Fruit fly (Drosophila melanogaster) whole organism, pupa: ENCODE results near the gene mRpL39.

Experiments
- CG10348 ChIP-seq: fragments of 200-800 bp; sonication (Bioruptor generic); IDR thresholded peaks from 2 replicates; pipeline ENCODE4 v1.3.6; 2022; ENCODE audit warnings: missing biosample characterization, missing genetic modification characterization
- CG12605 ChIP-seq: fragments of 200-800 bp; sonication (Bioruptor generic); IDR thresholded peaks from 2 replicates; pipeline ENCODE4 v1.3.6; 2022; ENCODE audit warnings: missing biosample characterization, missing genetic modification characterization
- CG13204 ChIP-seq: fragments of 200-800 bp; sonication (Bioruptor generic); optimal IDR thresholded peaks from 2 replicates; lab custom pipeline; 2018; ENCODE audit warnings: missing biosample characterization, mild to moderate bottlenecking, missing genetic modification characterization, moderate library complexity
- CG14655 ChIP-seq: fragments of 200-800 bp; sonication (Bioruptor generic); optimal IDR thresholded peaks from 3 replicates; lab custom pipeline; 2017; ENCODE audit warnings: mild to moderate bottlenecking, missing biosample characterization, missing genetic modification reagents, missing genetic modification characterization
- CG15710 ChIP-seq: fragments of 200-800 bp; sonication (Bioruptor generic); optimal IDR thresholded peaks from 2 replicates; lab custom pipeline; 2018; ENCODE audit warnings: missing biosample characterization, mild to moderate bottlenecking, missing genetic modification characterization, moderate library complexity
- CG17806 ChIP-seq: fragments of 200-800 bp; sonication (Bioruptor generic); optimal IDR thresholded peaks from 2 replicates; lab custom pipeline; 2018; ENCODE audit warnings: missing biosample characterization, mild to moderate bottlenecking, missing genetic modification characterization, moderate library complexity
- CG32121 ChIP-seq: fragments of 200-800 bp; sonication (Bioruptor generic); IDR thresholded peaks from 2 replicates; pipeline ENCODE4 v1.3.6; 2022; ENCODE audit warnings: missing biosample characterization, missing genetic modification characterization
- CG34367 ChIP-seq: fragments of 200-800 bp; sonication (Bioruptor generic); optimal IDR thresholded peaks from 2 replicates; lab custom pipeline; 2018; ENCODE audit warnings: missing biosample characterization, mild to moderate bottlenecking, missing genetic modification characterization
- CG4496 ChIP-seq: fragments of 200-800 bp; sonication (Bioruptor generic); IDR thresholded peaks from 3 replicates; pipeline ENCODE4 v1.3.6; 2022; ENCODE audit warnings: missing biosample characterization, missing genetic modification characterization
- CG8159 ChIP-seq: fragments of 200-800 bp; sonication (Bioruptor generic); optimal IDR thresholded peaks from 3 replicates; lab custom pipeline; 2018; ENCODE audit warnings: missing biosample characterization, mild to moderate bottlenecking, missing genetic modification characterization, moderate library complexity
- CG8301 ChIP-seq: fragments of 200-800 bp; sonication (Bioruptor generic); optimal IDR thresholded peaks from 2 replicates; lab custom pipeline; 2018; ENCODE audit warnings: missing biosample characterization, mild to moderate bottlenecking, missing genetic modification characterization
- CG9948 ChIP-seq: fragments of 200-800 bp; sonication (Bioruptor generic); optimal IDR thresholded peaks from 2 replicates; lab custom pipeline; 2018; ENCODE audit warnings: missing biosample characterization, mild to moderate bottlenecking, missing genetic modification characterization, moderate library complexity
- D1 ChIP-seq: fragments of 200-800 bp; sonication (Bioruptor generic); optimal IDR thresholded peaks from 2 replicates; lab custom pipeline; 2018; ENCODE audit warnings: missing biosample characterization, mild to moderate bottlenecking, missing genetic modification characterization, moderate library complexity
- EcR ChIP-seq: fragments of 200-800 bp; sonication (Bioruptor generic); optimal IDR thresholded peaks from 3 replicates; lab custom pipeline; 2019; ENCODE audit warnings: missing biosample characterization, missing genetic modification characterization, mild to moderate bottlenecking, moderate library complexity, missing genetic modification reagents
- Ets98B ChIP-seq: fragments of 200-800 bp; sonication (Bioruptor generic); IDR thresholded peaks from 2 replicates; pipeline ENCODE4 v1.3.6; 2022; ENCODE audit warnings: missing biosample characterization, missing genetic modification characterization
- Pif1A ChIP-seq: fragments of 200-800 bp; sonication (Bioruptor generic); optimal IDR thresholded peaks from 3 replicates; lab custom pipeline; 2016; ENCODE audit warnings: missing biosample characterization, missing genetic modification characterization
- Pif1B ChIP-seq: fragments of 200-800 bp; sonication (Bioruptor generic); optimal IDR thresholded peaks from 3 replicates; lab custom pipeline; 2016; ENCODE audit warnings: missing biosample characterization, missing genetic modification characterization
- Snoo ChIP-seq: fragments of 200-800 bp; sonication (Bioruptor generic); optimal IDR thresholded peaks from 3 replicates; lab custom pipeline; 2017; ENCODE audit warnings: missing biosample characterization, mild to moderate bottlenecking, missing genetic modification characterization, inconsistent platforms
- fd96Ca ChIP-seq: fragments of 200-800 bp; sonication (Bioruptor generic); IDR thresholded peaks from 3 replicates; pipeline ENCODE4 v1.3.6; 2022; ENCODE audit warnings: missing biosample characterization, missing genetic modification characterization
- gl ChIP-seq: fragments of 200-800 bp; sonication (Bioruptor generic); optimal IDR thresholded peaks from 2 replicates; lab custom pipeline; 2018; ENCODE audit warnings: missing biosample characterization, mild to moderate bottlenecking, missing genetic modification characterization
- rn ChIP-seq: fragments of 200-800 bp; sonication (Bioruptor generic); IDR thresholded peaks from 2 replicates; pipeline ENCODE4 v1.3.6; 2022; ENCODE audit warnings: missing biosample characterization, missing genetic modification characterization

The mRpL39 gene

dm6 chr3L:14989879-14990278 is 9.6 kb downstream of the mRpL39 start:
- TF ChIP-seq EcR (GFP tag; lab: Kevin White, UChicago) (no peak), CG8301 (tag; lab: Kevin White, UChicago) (no peak), gl (tag; lab: Kevin White, UChicago) (no peak), Pif1B (no peak), CG13204 (no peak), rn (GFP tag; lab: Robert Waterston, UW) (no peak), CG17806 (tag; lab: Kevin White, UChicago) (no peak), CG9948 (tag; lab: Kevin White, UChicago) (no peak), CG32121 (GFP tag; lab: Robert Waterston, UW) (no peak), CG8159 (no peak), Pif1A (no peak), Ets98B (no peak), CG14655 (GFP tag; lab: Kevin White, UChicago) (no peak)

- TF ChIP-seq CG8159 (no peak), rn (GFP tag; lab: Robert Waterston, UW) (no peak), Ets98B (no peak)
Measured at dm6 chr3L:14988231-14988630, 11.2 kb downstream of the mRpL39 start.

- TF ChIP-seq Ets98B (peak; percentile 30; the same call in 1 of the 2 replicates), EcR (GFP tag; lab: Kevin White, UChicago) (peak; percentile 47), CG34367 (no peak)
- TF ChIP-seq, all 21 proteins: peak for 2
Measured at dm6 chr3L:14986984-14987896, 12.2 kb downstream of the mRpL39 start.

dm6 chr3L:14986340-14986916 is 13.0 kb downstream of the mRpL39 start:
- no peak for TF ChIP-seq Pif1B
- TF ChIP-seq CG10348 (GFP tag; lab: Robert Waterston, UW), result no peak
- no peak for TF ChIP-seq gl (tag; lab: Kevin White, UChicago)
- TF ChIP-seq CG9948 (tag; lab: Kevin White, UChicago), result no peak
- no peak for TF ChIP-seq Snoo (tag; lab: Kevin White, UChicago)
- TF ChIP-seq Pif1A, result no peak
- no peak for TF ChIP-seq Ets98B
- no peak for TF ChIP-seq D1 (tag; lab: Kevin White, UChicago)
- no peak for TF ChIP-seq CG15710
- no peak for TF ChIP-seq CG34367
- TF ChIP-seq CG12605 (GFP tag; lab: Robert Waterston, UW), result no peak
- TF ChIP-seq CG8159, result no peak
- no peak for TF ChIP-seq CG8301 (tag; lab: Kevin White, UChicago)
- TF ChIP-seq, all 21 proteins: peak for 0

- no peak; the same call in 1 of the 2 replicates for TF ChIP-seq rn (GFP tag; lab: Robert Waterston, UW)
- peak; percentile 89 for TF ChIP-seq CG14655 (GFP tag; lab: Kevin White, UChicago)
- TF ChIP-seq Pif1B, result peak; percentile 71
- peak; percentile 40 for TF ChIP-seq gl (tag; lab: Kevin White, UChicago)
- peak; percentile 91 for TF ChIP-seq CG32121 (GFP tag; lab: Robert Waterston, UW)
- peak; percentile 44; the same call in 1 of the 2 replicates for TF ChIP-seq CG10348 (GFP tag; lab: Robert Waterston, UW)
- TF ChIP-seq CG17806 (tag; lab: Kevin White, UChicago), result peak; percentile 85
- TF ChIP-seq EcR (GFP tag; lab: Kevin White, UChicago), result peak; percentile 89
- peak; percentile 93 for TF ChIP-seq CG12605 (GFP tag; lab: Robert Waterston, UW)
- peak; percentile 79 for TF ChIP-seq CG8159
- TF ChIP-seq CG4496 (GFP tag; lab: Robert Waterston, UW), result peak; percentile 95
- no peak for TF ChIP-seq CG13204
- peak; percentile 95 for TF ChIP-seq Ets98B
- peak; percentile 84 for TF ChIP-seq Pif1A
- peak; percentile 49 for TF ChIP-seq D1 (tag; lab: Kevin White, UChicago)
- TF ChIP-seq Snoo (tag; lab: Kevin White, UChicago), result peak; percentile 47
- TF ChIP-seq CG15710, result peak; percentile 74
- peak; percentile 75 for TF ChIP-seq CG34367
- TF ChIP-seq fd96Ca (GFP tag; lab: Robert Waterston, UW), result no peak
- TF ChIP-seq CG8301 (tag; lab: Kevin White, UChicago), result peak; percentile 93
- peak; percentile 81 for TF ChIP-seq CG9948 (tag; lab: Kevin White, UChicago)
Measured at dm6 chr3L:14984521-14985150, 14.8 kb downstream of the mRpL39 start, which contains the start of gene mnd. TSS of gene mnd (plus strand) at chr3L:14985100.

- peak; percentile 60; the same call in 1 of the 3 replicates for TF ChIP-seq CG4496 (GFP tag; lab: Robert Waterston, UW)
- peak; percentile 23; the same call in 1 of the 2 replicates for TF ChIP-seq Ets98B
- no peak for TF ChIP-seq CG8159
- no peak for TF ChIP-seq CG32121 (GFP tag; lab: Robert Waterston, UW)
- no peak for TF ChIP-seq CG10348 (GFP tag; lab: Robert Waterston, UW)
- peak; percentile 6 for TF ChIP-seq EcR (GFP tag; lab: Kevin White, UChicago)
- TF ChIP-seq Pif1A, result no peak
- TF ChIP-seq Pif1B, result no peak
- TF ChIP-seq fd96Ca (GFP tag; lab: Robert Waterston, UW), result no peak
- TF ChIP-seq Snoo (tag; lab: Kevin White, UChicago), result no peak
- TF ChIP-seq, all 21 proteins: peak for 3
Measured at dm6 chr3L:14982675-14983084, 16.8 kb downstream of the mRpL39 start, which contains the start of gene CG5114. TSS of gene CG5114 (plus strand) at chr3L:14982835.
